Worm (Caenorhabditis elegans): ENCODE results near the gene lgc-25.

The lgc-25 gene

ce11 chrX:14146740-14147140 lies 14.8 kb downstream of the lgc-25 start (continued):
- TF ChIP-seq snpc-4 (GFP tag; optimal IDR thresholded peaks at IDR 0.05) (peak; percentile 10), snpc-4 (tag; optimal IDR thresholded peaks at IDR 0.05) (peak in 2 of 4 experiments; percentile 26 to 52), F23B12.7 (tag; optimal IDR thresholded peaks at IDR 0.05; ENCODE audit: insufficient read depth) (peak; percentile 69), hlh-26 (GFP tag; conservative IDR thresholded peaks at IDR 0.05) (no peak), attf-5 (GFP tag; optimal IDR thresholded peaks at IDR 0.05) (peak; percentile 69), gei-17 (GFP tag; optimal IDR thresholded peaks at IDR 0.05) (peak; percentile 62), nhr-179 (tag; optimal IDR thresholded peaks at IDR 0.05) (no peak), egrh-3 (GFP tag; IDR thresholded peaks at IDR 0.05) (peak; percentile 42), die-1 (tag; optimal IDR thresholded peaks at IDR 0.05) (peak; percentile 42), ekl-4 (GFP tag; IDR thresholded peaks at IDR 0.05) (0 out of 2 replicates have a peak, but pooled peaks have one; percentile 38), dox-1 (GFP tag; IDR thresholded peaks at IDR 0.05) (peak; percentile 52; the same call in 1 of the 2 replicates), pbrm-1 (GFP tag; IDR thresholded peaks at IDR 0.05) (0 out of 2 replicates have a peak, but pooled peaks have one; percentile 51), rcor-1 (GFP tag; IDR thresholded peaks at IDR 0.05) (no peak), zfh-2 (GFP tag; conservative IDR thresholded peaks at IDR 0.05) (peak; percentile 75), Y67H2A.10 (GFP tag; conservative IDR thresholded peaks at IDR 0.05) (no peak), K12H6.12 (tag; optimal IDR thresholded peaks at IDR 0.05) (peak; percentile 84), B0336.3 (GFP tag; IDR thresholded peaks at IDR 0.05) (0 out of 2 replicates have a peak, but pooled peaks have one; percentile 29), lir-1 (GFP tag; conservative IDR thresholded peaks at IDR 0.05) (no peak), chd-7 (tag; optimal IDR thresholded peaks at IDR 0.05) (peak; percentile 46), mel-28 (tag; optimal IDR thresholded peaks at IDR 0.05; ENCODE audit: borderline replicate concordance) (no peak), pha-4 (tag; optimal IDR thresholded peaks at IDR 0.05) (peak; percentile 17), K11D2.4 (GFP tag; IDR thresholded peaks at IDR 0.05) (peak; percentile 70), lin-54 (GFP tag; optimal IDR thresholded peaks at IDR 0.05) (no peak), nhr-80 (tag; optimal IDR thresholded peaks at IDR 0.05) (peak; percentile 61)

- TF ChIP-seq snpc-4 (GFP tag; optimal IDR thresholded peaks at IDR 0.05) (no peak), snpc-4 (tag; optimal IDR thresholded peaks at IDR 0.05) (peak in 2 of 4 experiments; percentile 1 to 14), egrh-3 (GFP tag; IDR thresholded peaks at IDR 0.05) (no peak), cebp-1 (GFP tag; IDR thresholded peaks at IDR 0.05) (peak; percentile 80), cebp-1 (tag; optimal IDR thresholded peaks at IDR 0.05) (peak; percentile 90)
These were observed 15.9 kb downstream of the lgc-25 start for ce11 chrX:14145634-14146033.

ce11 chrX:14141896-14142392 lies 19.6 kb downstream of the lgc-25 start, which contains the start of gene ceh-89:
Gene ceh-89, plus strand, starts transcription at chrX:14141946.
- TF ChIP-seq ZK185.1 (tag; optimal IDR thresholded peaks at IDR 0.05; ENCODE audit: poor library complexity, severe bottlenecking) (no peak), nhr-90 (tag; optimal IDR thresholded peaks at IDR 0.05) (no peak), nhr-27 (tag; optimal IDR thresholded peaks at IDR 0.05) (no peak), atf-7 (tag; optimal IDR thresholded peaks at IDR 0.05) (no peak), ztf-6 (GFP tag; IDR thresholded peaks at IDR 0.05) (no peak), dox-1 (GFP tag; IDR thresholded peaks at IDR 0.05) (no peak), zim-3 (tag; optimal IDR thresholded peaks at IDR 0.05) (no peak), D2030.7 (GFP tag; IDR thresholded peaks at IDR 0.05) (no peak)

ce11 chrX:14141344-14141841 lies 20.1 kb downstream of the lgc-25 start:
- TF ChIP-seq ztf-22 (GFP tag; optimal IDR thresholded peaks at IDR 0.05) (no peak), sdz-38 (tag; optimal IDR thresholded peaks at IDR 0.05) (no peak), lir-1 (GFP tag; conservative IDR thresholded peaks at IDR 0.05) (no peak), snpc-1.1 (tag; optimal IDR thresholded peaks at IDR 0.05; ENCODE audit: insufficient read depth) (no peak), ceh-91 (GFP tag; IDR thresholded peaks at IDR 0.05) (no peak), nhr-120 (GFP tag; IDR thresholded peaks at IDR 0.05) (no peak), hlh-26 (GFP tag; conservative IDR thresholded peaks at IDR 0.05) (no peak), efl-1 (GFP tag; optimal IDR thresholded peaks at IDR 0.05) (no peak)
